Fruit fly (Drosophila melanogaster): Measurements from ENCODE around the gene PH4alphaSG1.

PH4alphaSG1 gene

dm6 chr3R:30465775-30466494 lies 39.5 kb downstream of the PH4alphaSG1 start, which contains the start of gene PH4alphaEFB (continued):
- TF ChIP-seq dimm (GFP tag; IDR thresholded peaks at IDR 0.05) (no peak), sens (GFP tag) (peak; percentile 94), CG32532 (GFP tag; IDR thresholded peaks at IDR 0.05) (no peak; the same call in 1 of the 2 replicates), hth (optimal IDR thresholded peaks at IDR 0.05) (no peak), so (GFP tag; IDR thresholded peaks at IDR 0.05) (peak; percentile 10; the same call in 1 of the 3 replicates), odd (GFP tag; optimal IDR thresholded peaks at IDR 0.05) (peak; percentile 1), Xbp1 (GFP tag; optimal IDR thresholded peaks at IDR 0.05) (peak; percentile 5), E2f2 (GFP tag; IDR thresholded peaks at IDR 0.05) (peak; percentile 92), chinmo (GFP tag; IDR thresholded peaks at IDR 0.05; ENCODE audit: partially characterized antibody) (peak; percentile 56; the same call in 1 of the 4 replicates), ewg (GFP tag; optimal IDR thresholded peaks at IDR 0.05) (peak; percentile 76), mirr (GFP tag; optimal IDR thresholded peaks at IDR 0.05) (peak; percentile 14), dmrt11E (tag; optimal IDR thresholded peaks at IDR 0.05) (no peak), CTCF (GFP tag; optimal IDR thresholded peaks at IDR 0.05) (peak; percentile 1), nmo (GFP tag; optimal IDR thresholded peaks at IDR 0.05) (no peak), CG34224 (GFP tag; IDR thresholded peaks at IDR 0.05; ENCODE audit: partially characterized antibody) (peak; percentile 75), sna (GFP tag; IDR thresholded peaks at IDR 0.05; ENCODE audit: partially characterized antibody) (0 out of 2 replicates have a peak, but pooled peaks have one; percentile 12), wdn (GFP tag; IDR thresholded peaks at IDR 0.05) (no peak), CG3838 (GFP tag; optimal IDR thresholded peaks at IDR 0.05) (no peak), Hmr (GFP tag; optimal IDR thresholded peaks at IDR 0.05) (peak; percentile 0), Med (GFP tag) (peak; percentile 43), Dip3 (GFP tag; optimal IDR thresholded peaks at IDR 0.05) (no peak), Dp (GFP tag; optimal IDR thresholded peaks at IDR 0.05) (peak; percentile 85), Poxn (GFP tag; IDR thresholded peaks at IDR 0.05) (no peak), CG13287 (GFP tag; IDR thresholded peaks at IDR 0.05; ENCODE audit: partially characterized antibody) (peak; percentile 45), Dref (GFP tag; IDR thresholded peaks at IDR 0.05) (no peak), CG12299 (tag; optimal IDR thresholded peaks at IDR 0.05) (no peak), Dll (GFP tag; IDR thresholded peaks at IDR 0.05; ENCODE audit: partially characterized antibody) (peak; percentile 22; the same call in 1 of the 4 replicates), CG14441 (GFP tag; IDR thresholded peaks at IDR 0.05) (no peak), zen2 (GFP tag; IDR thresholded peaks at IDR 0.05; ENCODE audit: partially characterized antibody) (peak; percentile 54; the same call in 2 of the 3 replicates), CG6175 (GFP tag; IDR thresholded peaks at IDR 0.05) (no peak), Deaf1 (tag; optimal IDR thresholded peaks at IDR 0.05) (peak; percentile 59), hbn (GFP tag; IDR thresholded peaks at IDR 0.05; ENCODE audit: partially characterized antibody) (peak; percentile 27; the same call in 1 of the 2 replicates), nom (GFP tag; optimal IDR thresholded peaks at IDR 0.05) (peak; percentile 57), MESR4 (GFP tag; optimal IDR thresholded peaks at IDR 0.05) (peak; percentile 3), Hr78 (GFP tag; optimal IDR thresholded peaks at IDR 0.05) (peak in 1 of 2 experiments; percentile 3), Stat92E (GFP tag; optimal IDR thresholded peaks at IDR 0.05) (peak in 1 of 3 experiments; percentile 56), CG34376 (GFP tag; optimal IDR thresholded peaks at IDR 0.05) (peak; percentile 74), CG11504 (tag; optimal IDR thresholded peaks at IDR 0.05) (peak; percentile 29), CG17829 (tag; optimal IDR thresholded peaks at IDR 0.05) (peak; percentile 25), Bgb (GFP tag; IDR thresholded peaks at IDR 0.05; ENCODE audit: partially characterized antibody) (peak; percentile 47; the same call in 1 of the 2 replicates), bsh (GFP tag; optimal IDR thresholded peaks at IDR 0.05) (no peak), CG9932 (GFP tag; IDR thresholded peaks at IDR 0.05) (no peak), tll (GFP tag; optimal IDR thresholded peaks at IDR 0.05) (no peak), insv (GFP tag; optimal IDR thresholded peaks at IDR 0.05) (peak in 1 of 2 experiments; percentile 51), CG12769 (tag; optimal IDR thresholded peaks at IDR 0.05) (peak; percentile 78), CG34422 (GFP tag; IDR thresholded peaks at IDR 0.05) (peak; percentile 56; the same call in 2 of the 3 replicates), yki (optimal IDR thresholded peaks at IDR 0.05) (peak; percentile 17), CG18262 (tag; optimal IDR thresholded peaks at IDR 0.05) (peak; percentile 1)
